Worm (Caenorhabditis elegans) whole organism, mixed stage, embryonic: ENCODE data around the gene gdh-1.

Experiments
- ces-1 ChIP-seq: fragments of 150-350 bp; optimal IDR thresholded peaks from 2 replicates; lab custom pipeline; 2014; ENCODE audit warnings: missing biosample characterization, missing genetic modification reagents, missing genetic modification characterization
- elt-1 ChIP-seq: sonication (generic microtip); optimal IDR thresholded peaks from 2 replicates; lab custom pipeline; 2017; ENCODE audit warnings: missing genetic modification characterization, mild to moderate bottlenecking, missing compliant biosample characterization, antibody characterized with exemption, moderate library complexity, borderline replicate concordance; ENCODE audit not compliant: insufficient read depth
- lin-13 ChIP-seq: fragments of 150-350 bp; optimal IDR thresholded peaks from 2 replicates; lab custom pipeline; 2014; ENCODE audit warnings: missing biosample characterization, missing genetic modification characterization
- lsy-2 ChIP-seq: fragments of 150-350 bp; optimal IDR thresholded peaks from 2 replicates; lab custom pipeline; 2014; ENCODE audit warnings: missing biosample characterization, missing genetic modification characterization
- mab-5 ChIP-seq: fragments of 150-350 bp; optimal IDR thresholded peaks from 2 replicates; lab custom pipeline; 2014; ENCODE audit warnings: missing biosample characterization, missing genetic modification characterization
- mep-1 ChIP-seq: fragments of 150-350 bp; optimal IDR thresholded peaks from 2 replicates; lab custom pipeline; 2017; ENCODE audit warnings: missing biosample characterization, missing genetic modification reagents, missing genetic modification characterization, inconsistent platforms
- nhr-12 ChIP-seq: fragments of 150-350 bp; optimal IDR thresholded peaks from 2 replicates; lab custom pipeline; 2014; ENCODE audit warnings: missing biosample characterization, missing genetic modification characterization
- nhr-76 ChIP-seq: sonication (generic microtip); optimal IDR thresholded peaks from 2 replicates; lab custom pipeline; 2017; ENCODE audit warnings: missing biosample characterization, missing genetic modification characterization
- zip-8 ChIP-seq: fragments of 150-350 bp; optimal IDR thresholded peaks from 2 replicates; lab custom pipeline; 2014; ENCODE audit warnings: missing biosample characterization, missing genetic modification characterization

- no peak for TF ChIP-seq lin-13
- TF ChIP-seq elt-1 (tag; lab: Kevin White, UChicago): no peak
- TF ChIP-seq ces-1 (GFP tag; lab: Kevin White, UChicago): no peak
- TF ChIP-seq lsy-2 (tag; lab: Kevin White, UChicago): no peak
- no peak for TF ChIP-seq zip-8 (tag; lab: Kevin White, UChicago)
- TF ChIP-seq nhr-12 (tag; lab: Kevin White, UChicago): no peak
- TF ChIP-seq mep-1 (tag; lab: Kevin White, UChicago): no peak
- TF ChIP-seq mab-5 (tag; lab: Kevin White, UChicago): no peak
- TF ChIP-seq nhr-76 (tag; lab: Kevin White, UChicago): no peak
Observed at ce11 chrIV:11930572-11930971, 22.5 kb upstream of the gdh-1 start, which contains the start of gene nhx-9.
